Worm (Caenorhabditis elegans): ENCODE measurements around the gene srh-127.

Gene srh-127

ce11 chrV:2875422-2875821 lies 17.7 kb upstream of the srh-127 start, which contains the start of gene folt-2:
Gene folt-2 (minus strand): TSS chrV:2875600.
- TF ChIP-seq hmbx-1 (tag; optimal IDR thresholded peaks at IDR 0.05) (no peak), tra-4 (tag; optimal IDR thresholded peaks at IDR 0.05) (no peak), ceh-13 (GFP tag; optimal IDR thresholded peaks at IDR 0.05) (no peak), tbx-11 (GFP tag; IDR thresholded peaks at IDR 0.05) (0 out of 2 replicates have a peak, but pooled peaks have one; percentile 16), hmg-4 (GFP tag; optimal IDR thresholded peaks at IDR 0.05) (no peak), ets-7 (tag; optimal IDR thresholded peaks at IDR 0.05) (no peak), B0310.2 (tag; optimal IDR thresholded peaks at IDR 0.05) (no peak)

ce11 chrV:2876188-2876831 lies 16.8 kb upstream of the srh-127 start:
- TF ChIP-seq hnd-1 (tag; optimal IDR thresholded peaks at IDR 0.05) (no peak), hmbx-1 (tag; optimal IDR thresholded peaks at IDR 0.05) (no peak), ceh-36 (tag; optimal IDR thresholded peaks at IDR 0.05) (no peak), ceh-13 (GFP tag; optimal IDR thresholded peaks at IDR 0.05) (no peak), F13C5.2 (tag; optimal IDR thresholded peaks at IDR 0.05) (no peak), flt-1 (GFP tag; IDR thresholded peaks at IDR 0.05) (no peak), B0310.2 (tag; optimal IDR thresholded peaks at IDR 0.05) (no peak), tbx-37 (GFP tag; conservative IDR thresholded peaks at IDR 0.05) (no peak)

ce11 chrV:2877509-2877908 lies 15.6 kb upstream of the srh-127 start, which contains the start of gene F37B4.10:
Gene F37B4.10 (minus strand): TSS chrV:2877609.
- no peak for TF ChIP-seq ceh-13 (GFP tag; optimal IDR thresholded peaks at IDR 0.05)
- TF ChIP-seq pes-1 (GFP tag; IDR thresholded peaks at IDR 0.05) = no peak
- no peak for TF ChIP-seq tbx-37 (GFP tag; conservative IDR thresholded peaks at IDR 0.05)
- TF ChIP-seq ceh-36 (tag; optimal IDR thresholded peaks at IDR 0.05) = no peak
- TF ChIP-seq B0310.2 (tag; optimal IDR thresholded peaks at IDR 0.05) = no peak
- TF ChIP-seq ets-7 (tag; optimal IDR thresholded peaks at IDR 0.05) = no peak
- no peak for TF ChIP-seq hmg-4 (GFP tag; optimal IDR thresholded peaks at IDR 0.05)
- no peak for TF ChIP-seq tbx-11 (GFP tag; IDR thresholded peaks at IDR 0.05)
- no peak for TF ChIP-seq F13C5.2 (tag; optimal IDR thresholded peaks at IDR 0.05)
- TF ChIP-seq ama-1 (optimal IDR thresholded peaks at IDR 0.05) = no peak
- no peak for TF ChIP-seq sea-1 (GFP tag; conservative IDR thresholded peaks at IDR 0.05)
- no peak for TF ChIP-seq scrt-1 (GFP tag; IDR thresholded peaks at IDR 0.05)
- TF ChIP-seq flt-1 (GFP tag; IDR thresholded peaks at IDR 0.05) = no peak
- no peak for TF ChIP-seq hmbx-1 (tag; optimal IDR thresholded peaks at IDR 0.05)
- no peak for TF ChIP-seq hnd-1 (tag; optimal IDR thresholded peaks at IDR 0.05)
- TF ChIP-seq aly-1 (tag; optimal IDR thresholded peaks at IDR 0.05) = no peak

- TF ChIP-seq F13C5.2 (tag; optimal IDR thresholded peaks at IDR 0.05) (no peak), ama-1 (optimal IDR thresholded peaks at IDR 0.05) (no peak), sea-1 (GFP tag; conservative IDR thresholded peaks at IDR 0.05) (no peak), ceh-36 (tag; optimal IDR thresholded peaks at IDR 0.05) (no peak), B0310.2 (tag; optimal IDR thresholded peaks at IDR 0.05) (no peak), hmbx-1 (tag; optimal IDR thresholded peaks at IDR 0.05) (no peak), tbx-11 (GFP tag; IDR thresholded peaks at IDR 0.05) (no peak), hnd-1 (tag; optimal IDR thresholded peaks at IDR 0.05) (no peak)
Measured at ce11 chrV:2879801-2880200, 13.3 kb upstream of the srh-127 start, which contains the start of gene str-39. Gene str-39 (minus strand): TSS chrV:2879901.

ce11 chrV:2880356-2880755 lies 12.7 kb upstream of the srh-127 start:
- no peak for TF ChIP-seq aly-1 (tag; optimal IDR thresholded peaks at IDR 0.05)
- no peak for TF ChIP-seq hnd-1 (tag; optimal IDR thresholded peaks at IDR 0.05)

- no peak for TF ChIP-seq ceh-36 (tag; optimal IDR thresholded peaks at IDR 0.05)
- no peak for TF ChIP-seq hnd-1 (tag; optimal IDR thresholded peaks at IDR 0.05)
- TF ChIP-seq ets-7 (tag; optimal IDR thresholded peaks at IDR 0.05) = no peak
- TF ChIP-seq ceh-13 (GFP tag; optimal IDR thresholded peaks at IDR 0.05) = no peak
- TF ChIP-seq tbx-11 (GFP tag; IDR thresholded peaks at IDR 0.05) = no peak
- no peak for TF ChIP-seq aly-1 (tag; optimal IDR thresholded peaks at IDR 0.05)
Measured at ce11 chrV:2881016-2881415, 12.1 kb upstream of the srh-127 start, which contains the start of gene ifc-1. Gene ifc-1 (plus strand): TSS chrV:2881393.

ce11 chrV:2881565-2881964 lies 11.5 kb upstream of the srh-127 start:
- TF ChIP-seq B0310.2 (tag; optimal IDR thresholded peaks at IDR 0.05) (no peak), aly-1 (tag; optimal IDR thresholded peaks at IDR 0.05) (no peak), tbx-11 (GFP tag; IDR thresholded peaks at IDR 0.05) (no peak), ceh-13 (GFP tag; optimal IDR thresholded peaks at IDR 0.05) (no peak), tbx-37 (GFP tag; conservative IDR thresholded peaks at IDR 0.05) (no peak), ceh-36 (tag; optimal IDR thresholded peaks at IDR 0.05) (no peak), tra-4 (tag; optimal IDR thresholded peaks at IDR 0.05) (no peak), ets-7 (tag; optimal IDR thresholded peaks at IDR 0.05) (no peak), hnd-1 (tag; optimal IDR thresholded peaks at IDR 0.05) (no peak), ama-1 (optimal IDR thresholded peaks at IDR 0.05) (no peak), hmg-4 (GFP tag; optimal IDR thresholded peaks at IDR 0.05) (no peak), scrt-1 (GFP tag; IDR thresholded peaks at IDR 0.05) (no peak), sea-1 (GFP tag; conservative IDR thresholded peaks at IDR 0.05) (no peak), hmbx-1 (tag; optimal IDR thresholded peaks at IDR 0.05) (no peak), F13C5.2 (tag; optimal IDR thresholded peaks at IDR 0.05) (no peak), pes-1 (GFP tag; IDR thresholded peaks at IDR 0.05) (no peak), flt-1 (GFP tag; IDR thresholded peaks at IDR 0.05) (no peak)

- TF ChIP-seq hmg-4 (GFP tag; optimal IDR thresholded peaks at IDR 0.05) = no peak
- no peak for TF ChIP-seq pes-1 (GFP tag; IDR thresholded peaks at IDR 0.05)
- no peak for TF ChIP-seq ceh-13 (GFP tag; optimal IDR thresholded peaks at IDR 0.05)
- no peak for TF ChIP-seq sea-1 (GFP tag; conservative IDR thresholded peaks at IDR 0.05)
- TF ChIP-seq aly-1 (tag; optimal IDR thresholded peaks at IDR 0.05) = no peak
- no peak for TF ChIP-seq F13C5.2 (tag; optimal IDR thresholded peaks at IDR 0.05)
- no peak for TF ChIP-seq B0310.2 (tag; optimal IDR thresholded peaks at IDR 0.05)
- TF ChIP-seq hnd-1 (tag; optimal IDR thresholded peaks at IDR 0.05) = no peak
- no peak for TF ChIP-seq flt-1 (GFP tag; IDR thresholded peaks at IDR 0.05)
- TF ChIP-seq tbx-37 (GFP tag; conservative IDR thresholded peaks at IDR 0.05) = no peak
- no peak for TF ChIP-seq tra-4 (tag; optimal IDR thresholded peaks at IDR 0.05)
Measured at ce11 chrV:2883097-2883496, 10.0 kb upstream of the srh-127 start.

Data from whole organism, early embryonic.